Worm (Caenorhabditis elegans): Measurements from ENCODE around the gene mut-14.

ce11 chrV:5651905-5652304 is 8.6 kb downstream of the mut-14 start:
- TF ChIP-seq W03F9.2 (tag; optimal IDR thresholded peaks at IDR 0.05) (no peak), him-1 (tag; optimal IDR thresholded peaks at IDR 0.05) (no peak)
